Worm (Caenorhabditis elegans) whole organism, L4 larva: ENCODE data around the gene inx-1.

Experiments
- D1046.2 ChIP-seq: fragments of 200-800 bp; sonication (Bioruptor generic); IDR thresholded peaks from 2 replicates; pipeline ENCODE4 v1.3.6; 2022; ENCODE audit warnings: missing genetic modification characterization, missing compliant biosample characterization
- F26F4.8 ChIP-seq: fragments of 200-800 bp; sonication (Bioruptor generic); conservative IDR thresholded peaks from 2 replicates; pipeline ENCODE4 v1.3.6; 2022; ENCODE audit warnings: missing genetic modification characterization, missing compliant biosample characterization
- F44E2.7 ChIP-seq: fragments of 200-800 bp; sonication (Bioruptor generic); IDR thresholded peaks from 2 replicates; pipeline ENCODE4 v2.1.2; 2022; ENCODE audit warnings: missing genetic modification characterization, missing compliant biosample characterization
- T20F7.1 ChIP-seq: fragments of 200-800 bp; sonication (Bioruptor generic); optimal IDR thresholded peaks from 2 replicates; lab custom pipeline; 2018; ENCODE audit warnings: mild to moderate bottlenecking, missing genetic modification characterization, missing compliant biosample characterization
- Y105C5A.15 ChIP-seq: fragments of 200-800 bp; sonication (Bioruptor generic); IDR thresholded peaks from 2 replicates; pipeline ENCODE4 v1.3.6; 2022; ENCODE audit warnings: missing genetic modification characterization, missing compliant biosample characterization
- Y5F2A.4 ChIP-seq: fragments of 200-800 bp; sonication (Bioruptor generic); optimal IDR thresholded peaks from 2 replicates; lab custom pipeline; 2018; ENCODE audit warnings: mild to moderate bottlenecking, missing genetic modification characterization, missing compliant biosample characterization
- aha-1 ChIP-seq: fragments of 150-350 bp; peaks from one replicate; lab custom pipeline; 2014; ENCODE audit warnings: missing biosample characterization, missing genetic modification characterization
- ama-1 ChIP-seq: fragments of 150-350 bp; optimal IDR thresholded peaks from 2 replicates; lab custom pipeline; 2014; ENCODE audit warnings: inconsistent platforms, mixed read lengths
- ceh-20 ChIP-seq: fragments of 200-800 bp; sonication (Bioruptor generic); IDR thresholded peaks from 2 replicates; pipeline ENCODE4 v1.3.6; 2022; ENCODE audit warnings: missing genetic modification reagents, missing genetic modification characterization, missing compliant biosample characterization
- ceh-28 ChIP-seq: fragments of 150-350 bp; optimal IDR thresholded peaks from 2 replicates; lab custom pipeline; 2014; ENCODE audit warnings: missing biosample characterization, missing genetic modification reagents, missing genetic modification characterization
- ceh-44 ChIP-seq: fragments of 200-800 bp; sonication (Bioruptor generic); IDR thresholded peaks from 2 replicates; pipeline ENCODE4 v1.3.6; 2022; ENCODE audit warnings: missing genetic modification reagents, missing genetic modification characterization, missing compliant biosample characterization
- ceh-82 ChIP-seq: sonication (generic microtip); optimal IDR thresholded peaks from 2 replicates; lab custom pipeline; 2017; ENCODE audit warnings: missing biosample characterization, missing genetic modification characterization
- daf-12 ChIP-seq: fragments of 150-350 bp; optimal IDR thresholded peaks from 2 replicates; lab custom pipeline; 2014; ENCODE audit warnings: missing biosample characterization, missing genetic modification reagents, missing genetic modification characterization
- daf-16 ChIP-seq, 3 experiments: sonication (generic microtip); optimal IDR thresholded peaks; 2 replicates each; lab custom pipeline; 2016 to 2017; ENCODE audit warnings: missing genetic modification characterization in 3 of 3, missing genetic modification reagents in 3 of 3, mild to moderate bottlenecking in 2 of 3, missing compliant biosample characterization in 2 of 3, missing biosample characterization in 1 of 3, moderate library complexity in 1 of 3
- daf-19 ChIP-seq: fragments of 200-800 bp; sonication (Bioruptor generic); conservative IDR thresholded peaks from 2 replicates; pipeline ENCODE4 v1.3.6; 2022; ENCODE audit warnings: missing genetic modification characterization, missing compliant biosample characterization
- dmd-6 ChIP-seq: fragments of 200-800 bp; sonication (Bioruptor generic); IDR thresholded peaks from 2 replicates; pipeline ENCODE4 v1.3.6; 2022; ENCODE audit warnings: missing genetic modification reagents, missing genetic modification characterization, missing compliant biosample characterization
- dmd-9 ChIP-seq: fragments of 200-800 bp; sonication (Bioruptor generic); IDR thresholded peaks from 2 replicates; pipeline ENCODE4 v1.3.6; 2022; ENCODE audit warnings: missing genetic modification reagents, missing genetic modification characterization, missing compliant biosample characterization
- duxl-1 ChIP-seq: sonication (generic microtip); optimal IDR thresholded peaks from 2 replicates; lab custom pipeline; 2016; ENCODE audit warnings: mild to moderate bottlenecking, missing genetic modification characterization, moderate library complexity, missing compliant biosample characterization; ENCODE audit not compliant: poor library complexity
- dve-1 ChIP-seq: sonication (generic microtip); optimal IDR thresholded peaks from 2 replicates; lab custom pipeline; 2017; ENCODE audit warnings: antibody characterized with exemption, mild to moderate bottlenecking, missing genetic modification characterization, missing compliant biosample characterization; ENCODE audit not compliant: insufficient read depth
- fkh-10 ChIP-seq: fragments of 150-350 bp; optimal IDR thresholded peaks from 2 replicates; lab custom pipeline; 2014; ENCODE audit warnings: missing biosample characterization, missing genetic modification reagents, missing genetic modification characterization
- hif-1 ChIP-seq, 2 experiments: sonication (generic microtip); optimal IDR thresholded peaks; 2 replicates each; lab custom pipeline; 2016 to 2017; ENCODE audit warnings: missing compliant biosample characterization in 2 of 2, missing genetic modification characterization in 2 of 2, missing genetic modification reagents in 2 of 2, missing genotype in 2 of 2, mild to moderate bottlenecking in 1 of 2
- hlh-11 ChIP-seq: fragments of 200-800 bp; sonication (Bioruptor generic); optimal IDR thresholded peaks from 2 replicates; lab custom pipeline; 2018; ENCODE audit warnings: mild to moderate bottlenecking, missing genetic modification characterization, missing compliant biosample characterization
- hmg-1.1 ChIP-seq: fragments of 200-800 bp; sonication (Bioruptor generic); IDR thresholded peaks from 2 replicates; pipeline ENCODE4 v1.3.6; 2022; ENCODE audit warnings: missing genetic modification reagents, missing genetic modification characterization, missing compliant biosample characterization
- jun-1 ChIP-seq: fragments of 150-350 bp; optimal IDR thresholded peaks from 2 replicates; lab custom pipeline; 2014; ENCODE audit warnings: missing biosample characterization, missing genetic modification reagents, missing genetic modification characterization
- lin-1 ChIP-seq: fragments of 200-800 bp; sonication (Bioruptor generic); IDR thresholded peaks from 2 replicates; pipeline ENCODE4 v1.3.6; 2022; ENCODE audit warnings: missing genetic modification reagents, missing genetic modification characterization, missing compliant biosample characterization
- lin-13 ChIP-seq: fragments of 150-350 bp; optimal IDR thresholded peaks from 2 replicates; lab custom pipeline; 2014; ENCODE audit warnings: missing biosample characterization, missing genetic modification reagents, missing genetic modification characterization
- lin-15B ChIP-seq: fragments of 150-350 bp; sonication (generic microtip); optimal IDR thresholded peaks from 3 replicates; lab custom pipeline; 2014; ENCODE audit warnings: missing biosample characterization, missing genetic modification characterization
- lin-38 ChIP-seq: fragments of 200-800 bp; sonication (Bioruptor generic); IDR thresholded peaks from 2 replicates; pipeline ENCODE4 v1.3.6; 2022; ENCODE audit warnings: missing genetic modification reagents, missing genetic modification characterization, missing compliant biosample characterization
- lin-39 ChIP-seq: fragments of 150-350 bp; optimal IDR thresholded peaks from 2 replicates; lab custom pipeline; 2014; ENCODE audit warnings: missing biosample characterization, missing genetic modification reagents, missing genetic modification characterization
- madf-5 ChIP-seq, 2 experiments: fragments of 200-800 bp; sonication (Bioruptor generic); IDR thresholded peaks; 2 replicates each; pipeline ENCODE4 v1.3.6; 2022; ENCODE audit warnings: missing compliant biosample characterization in 2 of 2, missing genetic modification characterization in 2 of 2
- madf-9 ChIP-seq: fragments of 200-800 bp; sonication (Bioruptor generic); conservative IDR thresholded peaks from 2 replicates; pipeline ENCODE4 v1.3.6; 2022; ENCODE audit warnings: missing genetic modification reagents, missing genetic modification characterization, missing compliant biosample characterization
- mxl-2 ChIP-seq: fragments of 200-800 bp; sonication (Bioruptor generic); conservative IDR thresholded peaks from 2 replicates; pipeline ENCODE4 v1.3.6; 2022; ENCODE audit warnings: missing genetic modification reagents, missing genetic modification characterization, missing compliant biosample characterization
- nhr-102 ChIP-seq: sonication (generic microtip); optimal IDR thresholded peaks from 2 replicates; lab custom pipeline; 2016; ENCODE audit warnings: mild to moderate bottlenecking, missing genetic modification characterization, moderate library complexity, missing compliant biosample characterization
- nhr-11 ChIP-seq: fragments of 150-350 bp; optimal IDR thresholded peaks from 2 replicates; lab custom pipeline; 2014; ENCODE audit warnings: missing biosample characterization, missing genetic modification characterization
- nhr-42 ChIP-seq: fragments of 200-800 bp; sonication (Bioruptor generic); IDR thresholded peaks from 2 replicates; pipeline ENCODE4 v1.3.6; 2022; ENCODE audit warnings: missing genetic modification characterization, missing compliant biosample characterization
- nhr-6 ChIP-seq: fragments of 150-350 bp; optimal IDR thresholded peaks from 2 replicates; lab custom pipeline; 2014; ENCODE audit warnings: missing biosample characterization, missing genetic modification characterization
- nhr-76 ChIP-seq: fragments of 150-350 bp; optimal IDR thresholded peaks from 2 replicates; lab custom pipeline; 2014; ENCODE audit warnings: missing biosample characterization, missing genetic modification characterization
- nhr-77 ChIP-seq: fragments of 150-350 bp; optimal IDR thresholded peaks from 2 replicates; lab custom pipeline; 2014; ENCODE audit warnings: missing biosample characterization, missing genetic modification characterization
- pqm-1 ChIP-seq: sonication (generic microtip); optimal IDR thresholded peaks from 2 replicates; lab custom pipeline; 2017; ENCODE audit warnings: missing biosample characterization, missing genetic modification characterization
- snpc-1.2 ChIP-seq: fragments of 200-800 bp; sonication (Bioruptor generic); IDR thresholded peaks from 2 replicates; pipeline ENCODE4 v1.3.6; 2022; ENCODE audit warnings: missing genetic modification reagents, missing genetic modification characterization, missing compliant biosample characterization
- snpc-4 ChIP-seq: fragments of 150-350 bp; optimal IDR thresholded peaks from 2 replicates; lab custom pipeline; 2014; ENCODE audit warnings: missing biosample characterization, missing genetic modification characterization
- tag-97 ChIP-seq: fragments of 200-800 bp; sonication (Bioruptor generic); IDR thresholded peaks from 2 replicates; pipeline ENCODE4 v1.3.6; 2022; ENCODE audit warnings: missing genetic modification characterization, missing compliant biosample characterization
- unc-39 ChIP-seq: sonication (generic microtip); optimal IDR thresholded peaks from 2 replicates; lab custom pipeline; 2017; ENCODE audit warnings: missing biosample characterization, missing genetic modification characterization
- unc-62 ChIP-seq, 3 experiments: fragments of 150-350 bp in 1 of 3; sonication (generic microtip); optimal IDR thresholded peaks in 2 of 3; peaks in 1 of 3; 1 replicate in 1 of 3; 2 replicates in 2 of 3; lab custom pipeline; 2014 to 2017; ENCODE audit warnings: missing biosample characterization in 3 of 3, missing genetic modification characterization in 3 of 3, missing genetic modification reagents in 3 of 3, missing genotype in 1 of 3
- zip-11 ChIP-seq: fragments of 200-800 bp; sonication (Bioruptor generic); IDR thresholded peaks from 2 replicates; pipeline ENCODE4 v1.3.6; 2022; ENCODE audit warnings: missing genetic modification characterization, missing compliant biosample characterization
- zip-2 ChIP-seq: fragments of 150-350 bp; optimal IDR thresholded peaks from 2 replicates; lab custom pipeline; 2014; ENCODE audit warnings: missing biosample characterization, missing genetic modification characterization
- ztf-11 ChIP-seq: fragments of 150-350 bp; optimal IDR thresholded peaks from 2 replicates; lab custom pipeline; 2014; ENCODE audit warnings: missing biosample characterization, missing genetic modification characterization
- ztf-7 ChIP-seq: fragments of 150-350 bp; optimal IDR thresholded peaks from 2 replicates; lab custom pipeline; 2014; ENCODE audit warnings: missing biosample characterization, missing genetic modification characterization

Gene inx-1

ce11 chrX:6928578-6928977 is 27.6 kb downstream of the inx-1 start, which contains the start of gene F14B8.5 (continued):
- TF ChIP-seq zip-11 (GFP tag; lab: Robert Waterston, UW), result no peak
- no peak for TF ChIP-seq ceh-44 (GFP tag; lab: Robert Waterston, UW)
- TF ChIP-seq Y5F2A.4 (GFP tag; lab: Kevin White, UChicago), result no peak
- no peak; the same call in 1 of the 2 replicates for TF ChIP-seq lin-1
- no peak for TF ChIP-seq daf-12 (tag; lab: Kevin White, UChicago)
- TF ChIP-seq ceh-20 (GFP tag; lab: Robert Waterston, UW), result no peak
- no peak for TF ChIP-seq F26F4.8 (GFP tag; lab: Robert Waterston, UW)
- TF ChIP-seq mxl-2 (GFP tag; lab: Robert Waterston, UW), result no peak
- no peak for TF ChIP-seq ceh-82 (tag; lab: Kevin White, UChicago)

- TF ChIP-seq daf-16 (GFP tag; optimal IDR thresholded peaks at IDR 0.05; lab: Kevin White, UChicago) (no peak), daf-16 (tag; optimal IDR thresholded peaks at IDR 0.05; lab: Kevin White, UChicago) (peak; percentile 92), hlh-11 (tag; lab: Kevin White, UChicago) (peak; percentile 31), ztf-11 (no peak), aha-1 (tag; lab: Kevin White, UChicago) (peak; percentile 81), lin-15B (tag; lab: Kevin White, UChicago) (no peak), unc-62 (GFP tag; optimal IDR thresholded peaks at IDR 0.05 in 1 of 2; lab: Kevin White, UChicago) (peak in 1 of 2 experiments; percentile 70), unc-62 (tag; optimal IDR thresholded peaks at IDR 0.05; lab: Kevin White, UChicago) (no peak), pqm-1 (tag; lab: Kevin White, UChicago) (peak; percentile 64), dve-1 (tag; lab: Kevin White, UChicago) (peak; percentile 61)
Observed at ce11 chrX:6926952-6927351, 29.2 kb downstream of the inx-1 start.

- TF ChIP-seq snpc-1.2 (GFP tag; lab: Robert Waterston, UW) (no peak), nhr-42 (GFP tag; lab: Robert Waterston, UW) (no peak), madf-9 (GFP tag; lab: Robert Waterston, UW) (no peak), nhr-77 (tag; lab: Kevin White, UChicago) (no peak), dmd-9 (GFP tag; lab: Robert Waterston, UW) (no peak), unc-39 (tag; lab: Kevin White, UChicago) (no peak), F44E2.7 (GFP tag; lab: Robert Waterston, UW) (no peak), T20F7.1 (GFP tag; lab: Kevin White, UChicago) (no peak), ztf-7 (tag; lab: Kevin White, UChicago) (no peak), nhr-102 (no peak), ceh-28 (tag; lab: Kevin White, UChicago) (no peak), pqm-1 (tag; lab: Kevin White, UChicago) (peak; percentile 75), mxl-2 (GFP tag; lab: Robert Waterston, UW) (no peak), zip-11 (GFP tag; lab: Robert Waterston, UW) (no peak), lin-39 (tag; lab: Kevin White, UChicago) (no peak), fkh-10 (GFP tag; lab: Kevin White, UChicago) (no peak), hmg-1.1 (GFP tag; lab: Robert Waterston, UW) (no peak), Y105C5A.15 (GFP tag; lab: Robert Waterston, UW) (no peak), tag-97 (GFP tag; lab: Robert Waterston, UW) (no peak), zip-2 (tag; lab: Kevin White, UChicago) (no peak), nhr-6 (tag; lab: Kevin White, UChicago) (no peak), duxl-1 (tag; lab: Kevin White, UChicago) (no peak), snpc-4 (no peak), dmd-6 (GFP tag; lab: Robert Waterston, UW) (peak; percentile 34; the same call in 1 of the 2 replicates), madf-5 (GFP tag; IDR thresholded peaks at IDR 0.05; lab: Robert Waterston, UW) (no peak), D1046.2 (no peak), nhr-76 (tag; lab: Kevin White, UChicago) (no peak), hif-1 (tag; optimal IDR thresholded peaks at IDR 0.05; lab: Kevin White, UChicago) (no peak), dve-1 (tag; lab: Kevin White, UChicago) (peak; percentile 5), daf-16 (GFP tag; optimal IDR thresholded peaks at IDR 0.05; lab: Kevin White, UChicago) (no peak), daf-16 (tag; optimal IDR thresholded peaks at IDR 0.05; lab: Kevin White, UChicago) (peak; percentile 24), jun-1 (tag; lab: Kevin White, UChicago) (no peak), lin-38 (GFP tag; lab: Robert Waterston, UW) (no peak), daf-19 (no peak), lin-13 (GFP tag; lab: Kevin White, UChicago) (no peak), ama-1 (lab: Kevin White, UChicago) (no peak), nhr-11 (tag; lab: Kevin White, UChicago) (no peak)
Observed at ce11 chrX:6924461-6924860, 31.7 kb downstream of the inx-1 start, which contains the start of gene otpl-3. TSS of gene otpl-3 (minus strand) at chrX:6924764.
